Fruit fly (Drosophila melanogaster): Measurements from ENCODE around the gene CG13733.

Gene CG13733

dm6 chr3L:17475979-17476393 lies 2.7 kb downstream of the CG13733 start, which contains the start of gene CG34250 (continued):
- TF ChIP-seq maf-S (GFP tag; optimal IDR thresholded peaks at IDR 0.05), result peak; percentile 5
- no peak for TF ChIP-seq CG7987 (GFP tag; optimal IDR thresholded peaks at IDR 0.05)
- peak; percentile 60; the same call in 1 of the 2 replicates for TF ChIP-seq CG31441 (GFP tag; IDR thresholded peaks at IDR 0.05)
- peak; percentile 44 for TF ChIP-seq ind (GFP tag; optimal IDR thresholded peaks at IDR 0.05)
- no peak for TF ChIP-seq Sox100B (GFP tag; optimal IDR thresholded peaks at IDR 0.05)
- TF ChIP-seq CG14965 (GFP tag; optimal IDR thresholded peaks at IDR 0.05; ENCODE audit: borderline replicate concordance), result no peak
- TF ChIP-seq ftz-f1 (GFP tag; optimal IDR thresholded peaks at IDR 0.05), result no peak
- no peak for TF ChIP-seq CG8944 (GFP tag; optimal IDR thresholded peaks at IDR 0.05)
- TF ChIP-seq NK7.1 (GFP tag; optimal IDR thresholded peaks at IDR 0.05), result no peak
- TF ChIP-seq lmd (GFP tag; IDR thresholded peaks at IDR 0.05), result no peak
- peak; percentile 85 for TF ChIP-seq unc-4 (GFP tag; IDR thresholded peaks at IDR 0.05; ENCODE audit: partially characterized antibody)
- TF ChIP-seq ase (GFP tag; IDR thresholded peaks at IDR 0.05), result no peak
- TF ChIP-seq sc (optimal IDR thresholded peaks at IDR 0.05), result no peak
- no peak for TF ChIP-seq sc (GFP tag; optimal IDR thresholded peaks at IDR 0.05)
- TF ChIP-seq CG3407 (GFP tag; optimal IDR thresholded peaks at IDR 0.05), result no peak
- no peak for TF ChIP-seq gsb (GFP tag; IDR thresholded peaks at IDR 0.05)
- TF ChIP-seq Pdp1 (GFP tag; optimal IDR thresholded peaks at IDR 0.05), result peak in 1 of 2 experiments; percentile 2
- peak; percentile 14 for TF ChIP-seq pum (GFP tag; optimal IDR thresholded peaks at IDR 0.05)
- TF ChIP-seq cas (GFP tag; IDR thresholded peaks at IDR 0.05), result no peak
- TF ChIP-seq CG8924 (tag; optimal IDR thresholded peaks at IDR 0.05), result peak; percentile 42
- no peak for TF ChIP-seq disco-r (GFP tag; optimal IDR thresholded peaks at IDR 0.05)
- no peak for TF ChIP-seq ac (GFP tag; optimal IDR thresholded peaks at IDR 0.05)
- TF ChIP-seq Rfx (GFP tag; IDR thresholded peaks at IDR 0.05), result peak; percentile 61; the same call in 1 of the 2 replicates
- TF ChIP-seq gcm (GFP tag; optimal IDR thresholded peaks at IDR 0.05), result no peak
- TF ChIP-seq CG2129 (GFP tag; IDR thresholded peaks at IDR 0.05; ENCODE audit: partially characterized antibody), result peak; percentile 28; the same call in 1 of the 2 replicates
- TF ChIP-seq abd-A (tag; optimal IDR thresholded peaks at IDR 0.05), result no peak
- peak; percentile 10 for TF ChIP-seq slou (GFP tag; optimal IDR thresholded peaks at IDR 0.05)
- no peak for TF ChIP-seq ssp (GFP tag; IDR thresholded peaks at IDR 0.05)
- TF ChIP-seq CG12236 (GFP tag; optimal IDR thresholded peaks at IDR 0.05), result no peak
- TF ChIP-seq CG4617 (GFP tag; optimal IDR thresholded peaks at IDR 0.05; ENCODE audit: borderline replicate concordance), result peak; percentile 74
- no peak for TF ChIP-seq Oli (tag; optimal IDR thresholded peaks at IDR 0.05)
- no peak for TF ChIP-seq CG11398 (GFP tag; optimal IDR thresholded peaks at IDR 0.05)
- TF ChIP-seq H2.0 (GFP tag; IDR thresholded peaks at IDR 0.05), result no peak
- no peak for TF ChIP-seq ttk (GFP tag; IDR thresholded peaks at IDR 0.05)
- no peak for TF ChIP-seq Aef1 (GFP tag; IDR thresholded peaks at IDR 0.05)
- peak; percentile 48; the same call in 2 of the 3 replicates for TF ChIP-seq CG17361 (GFP tag; IDR thresholded peaks at IDR 0.05)
- no peak for TF ChIP-seq CG4404 (GFP tag; IDR thresholded peaks at IDR 0.05)
- TF ChIP-seq sna (GFP tag; IDR thresholded peaks at IDR 0.05; ENCODE audit: partially characterized antibody), result peak; percentile 76
- no peak for TF ChIP-seq CG15696 (tag; optimal IDR thresholded peaks at IDR 0.05)
- no peak for TF ChIP-seq CG4360 (GFP tag; IDR thresholded peaks at IDR 0.05)
- no peak for TF ChIP-seq Poxn (GFP tag; IDR thresholded peaks at IDR 0.05)
- TF ChIP-seq dpn (GFP tag; optimal IDR thresholded peaks at IDR 0.05), result peak; percentile 41 to 55
- TF ChIP-seq tin (GFP tag; optimal IDR thresholded peaks at IDR 0.05), result peak; percentile 16
- peak; percentile 28 for TF ChIP-seq nau (GFP tag; optimal IDR thresholded peaks at IDR 0.05)
- peak; percentile 66 for TF ChIP-seq CG9932 (GFP tag; IDR thresholded peaks at IDR 0.05)
- no peak for TF ChIP-seq Ptx1 (GFP tag; IDR thresholded peaks at IDR 0.05)
- TF ChIP-seq CG13296 (GFP tag; optimal IDR thresholded peaks at IDR 0.05), result no peak
- no peak for TF ChIP-seq ATbp (GFP tag; optimal IDR thresholded peaks at IDR 0.05)
- TF ChIP-seq chif (GFP tag; optimal IDR thresholded peaks at IDR 0.05), result no peak
- TF ChIP-seq Taf1 (GFP tag; IDR thresholded peaks at IDR 0.05), result no peak
- no peak for TF ChIP-seq en (GFP tag; optimal IDR thresholded peaks at IDR 0.05)
- TF ChIP-seq E2f2 (GFP tag; IDR thresholded peaks at IDR 0.05), result no peak
